Fruit fly (Drosophila melanogaster) whole organism, wandering third instar larva: ENCODE measurements around the gene Bro.

Source experiments
- Abd-B ChIP-seq: fragments of >200 bp; optimal IDR thresholded peaks from 2 replicates; lab custom pipeline; 2017; ENCODE audit warnings: missing biosample characterization, missing genetic modification characterization
- CG32264 ChIP-seq: fragments of 200-800 bp; sonication (Bioruptor generic); optimal IDR thresholded peaks from 2 replicates; lab custom pipeline; 2016; ENCODE audit warnings: missing biosample characterization, missing genetic modification characterization
- CG9705 ChIP-seq: fragments of 200-800 bp; sonication (Bioruptor generic); optimal IDR thresholded peaks from 2 replicates; lab custom pipeline; 2018; ENCODE audit warnings: missing biosample characterization, mild to moderate bottlenecking, missing genetic modification characterization
- CrebA ChIP-seq: fragments of 200-800 bp; sonication (Bioruptor generic); optimal IDR thresholded peaks from 2 replicates; lab custom pipeline; 2016; ENCODE audit warnings: missing biosample characterization, mild to moderate bottlenecking, missing genetic modification characterization, borderline replicate concordance
- Dif ChIP-seq: fragments of 200-275, 200-300 bp; sonication (Bioruptor generic); optimal IDR thresholded peaks from 2 replicates; lab custom pipeline; 2018; ENCODE audit warnings: missing biosample characterization, missing genetic modification characterization; ENCODE audit not compliant: partially characterized antibody
- GATAd ChIP-seq: sonication (Bioruptor generic); optimal IDR thresholded peaks from 2 replicates; lab custom pipeline; 2016; ENCODE audit warnings: missing biosample characterization, missing genetic modification characterization
- Hr78 ChIP-seq: fragments of >200 bp; optimal IDR thresholded peaks from 2 replicates; lab custom pipeline; 2017; ENCODE audit warnings: missing biosample characterization, missing genetic modification characterization
- Hr83 ChIP-seq: fragments of 200-300 bp; sonication (Bioruptor generic); optimal IDR thresholded peaks from 2 replicates; lab custom pipeline; 2016; ENCODE audit warnings: missing biosample characterization, mild to moderate bottlenecking, missing genetic modification characterization, moderate library complexity; ENCODE audit not compliant: poor library complexity, severe bottlenecking
- Jra ChIP-seq: sonication (Bioruptor generic); optimal IDR thresholded peaks from 2 replicates; lab custom pipeline; 2016; ENCODE audit warnings: missing biosample characterization, missing genetic modification characterization
- Mio ChIP-seq: sonication (Bioruptor generic); optimal IDR thresholded peaks from 2 replicates; lab custom pipeline; 2016; ENCODE audit warnings: missing biosample characterization, missing genetic modification characterization
- Myc ChIP-seq: fragments of >200 bp; optimal IDR thresholded peaks from 2 replicates; lab custom pipeline; 2017
- N ChIP-seq: fragments of >200 bp; optimal IDR thresholded peaks from 2 replicates; lab custom pipeline; 2018; ENCODE audit warnings: missing biosample characterization, missing external identifiers, missing genetic modification characterization
- OdsH ChIP-seq: fragments of 200-800 bp; sonication (Bioruptor generic); optimal IDR thresholded peaks from 2 replicates; lab custom pipeline; 2016; ENCODE audit warnings: missing biosample characterization, mild to moderate bottlenecking, missing genetic modification characterization
- Rel ChIP-seq, 2 experiments: fragments of 200-800 bp; sonication (Bioruptor generic) in 1 of 2; optimal IDR thresholded peaks; 2 replicates in 1 of 2; 3 replicates in 1 of 2; lab custom pipeline; 2016 to 2019; ENCODE audit warnings: mild to moderate bottlenecking in 2 of 2, missing biosample characterization in 2 of 2, missing genetic modification characterization in 2 of 2, moderate library complexity in 1 of 2
- Sp1 ChIP-seq: fragments of 200-800 bp; sonication (Bioruptor generic); optimal IDR thresholded peaks from 3 replicates; lab custom pipeline; 2019; ENCODE audit warnings: missing biosample characterization, mild to moderate bottlenecking, missing genetic modification characterization, moderate library complexity
- Vsx2 ChIP-seq: fragments of 200-300, 225-300 bp; sonication (Bioruptor generic); optimal IDR thresholded peaks from 2 replicates; lab custom pipeline; 2018; ENCODE audit warnings: missing biosample characterization, missing genetic modification characterization; ENCODE audit not compliant: partially characterized antibody
- br ChIP-seq: fragments of 200-800 bp; sonication (Bioruptor generic); optimal IDR thresholded peaks from 2 replicates; lab custom pipeline; 2016; ENCODE audit warnings: missing biosample characterization, missing genetic modification characterization
- brk ChIP-seq: fragments of 200-800 bp; sonication (Bioruptor generic); optimal IDR thresholded peaks from 2 replicates; lab custom pipeline; 2016; ENCODE audit warnings: missing biosample characterization, mild to moderate bottlenecking, missing genetic modification characterization
- dl ChIP-seq, 2 experiments: fragments of 175-275, 200-275 bp in 1 of 2; fragments of 200-275 bp in 1 of 2; sonication (Bioruptor generic); optimal IDR thresholded peaks; lab custom pipeline; 2018; ENCODE audit warnings: mild to moderate bottlenecking in 2 of 2, missing biosample characterization in 2 of 2, missing genetic modification characterization in 2 of 2, moderate library complexity in 2 of 2; ENCODE audit not compliant: partially characterized antibody in 2 of 2, insufficient read depth in 1 of 2
- dsf ChIP-seq: sonication (Bioruptor generic); optimal IDR thresholded peaks from 2 replicates; lab custom pipeline; 2016; ENCODE audit warnings: missing biosample characterization, missing genetic modification characterization, borderline replicate concordance
- ey ChIP-seq: fragments of 200-800 bp; sonication (Bioruptor generic); optimal IDR thresholded peaks from 2 replicates; lab custom pipeline; 2016; ENCODE audit warnings: missing biosample characterization, missing genetic modification characterization
- foxo ChIP-seq, 2 experiments: fragments of 200-800 bp; sonication (Bioruptor generic); optimal IDR thresholded peaks; 2 replicates in 1 of 2; 3 replicates in 1 of 2; lab custom pipeline; 2016 to 2017; ENCODE audit warnings: missing biosample characterization in 2 of 2, missing genetic modification characterization in 2 of 2
- h ChIP-seq: fragments of 200-800 bp; sonication (Bioruptor generic); optimal IDR thresholded peaks from 3 replicates; lab custom pipeline; 2016; ENCODE audit warnings: missing biosample characterization, mild to moderate bottlenecking, missing genetic modification characterization
- jim ChIP-seq: fragments of 175-275, 200-325 bp; sonication (Bioruptor generic); optimal IDR thresholded peaks from 2 replicates; lab custom pipeline; 2016; ENCODE audit warnings: missing biosample characterization, mild to moderate bottlenecking, missing genetic modification characterization
- lola ChIP-seq: fragments of >200 bp; optimal IDR thresholded peaks from 2 replicates; lab custom pipeline; 2017; ENCODE audit warnings: missing biosample characterization, missing genetic modification characterization
- pan ChIP-seq: fragments of >200 bp; optimal IDR thresholded peaks from 2 replicates; lab custom pipeline; 2017
- rgr ChIP-seq: fragments of 200-800 bp; sonication (Bioruptor generic); optimal IDR thresholded peaks from 3 replicates; lab custom pipeline; 2016; ENCODE audit warnings: missing biosample characterization, mild to moderate bottlenecking, missing genetic modification characterization
- sage ChIP-seq: fragments of 200-800 bp; sonication (Bioruptor generic); optimal IDR thresholded peaks from 2 replicates; lab custom pipeline; 2016; ENCODE audit warnings: missing biosample characterization, mild to moderate bottlenecking, missing genetic modification characterization
- sv ChIP-seq: fragments of 200-800 bp; sonication (Bioruptor generic); optimal IDR thresholded peaks from 3 replicates; lab custom pipeline; 2016; ENCODE audit warnings: missing biosample characterization, missing genetic modification characterization
- tai ChIP-seq: sonication (Bioruptor generic); optimal IDR thresholded peaks from 2 replicates; lab custom pipeline; 2016; ENCODE audit warnings: missing biosample characterization, missing genetic modification characterization
- usp ChIP-seq: fragments of >200 bp; optimal IDR thresholded peaks from 2 replicates; lab custom pipeline; 2017; ENCODE audit warnings: missing biosample characterization, missing genetic modification characterization
- woc ChIP-seq: sonication (Bioruptor generic); optimal IDR thresholded peaks from 2 replicates; lab custom pipeline; 2016; ENCODE audit warnings: missing biosample characterization, mild to moderate bottlenecking, missing genetic modification characterization

The Bro gene

DNA sequence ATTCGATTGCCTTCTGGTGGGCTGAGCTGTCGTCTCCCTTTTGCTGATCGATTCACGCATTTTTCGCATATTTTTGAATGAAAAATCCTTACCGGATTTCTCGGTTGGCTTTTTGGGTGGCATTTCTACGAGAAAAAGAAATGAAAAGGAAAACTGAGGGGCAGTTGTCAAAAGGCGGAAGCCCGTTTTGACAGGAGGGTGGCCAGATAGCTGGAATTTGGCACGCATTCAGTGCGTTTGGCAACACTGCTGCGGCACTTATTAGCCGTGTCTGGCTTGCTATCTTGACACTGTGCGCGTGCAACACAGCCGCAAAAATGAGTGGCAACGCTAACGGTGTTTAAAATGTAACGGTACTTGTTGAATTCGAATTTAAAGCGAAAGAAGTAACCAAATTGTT is 20.8 kb downstream of the Bro start, which contains the start of gene RpL23A (continued):
- no peak for TF ChIP-seq Hr78 (GFP tag; lab: Kevin White, UChicago)
- TF ChIP-seq Rel (GFP tag; optimal IDR thresholded peaks at IDR 0.05; lab: Kevin White, UChicago), result no peak
- TF ChIP-seq Rel (tag; optimal IDR thresholded peaks at IDR 0.05; lab: Kevin White, UChicago), result peak; percentile 70
- TF ChIP-seq sage (GFP tag; lab: Kevin White, UChicago), result peak; percentile 6
- TF ChIP-seq h, result peak; percentile 92
- peak; percentile 64 for TF ChIP-seq jim (GFP tag; lab: Kevin White, UChicago)
- TF ChIP-seq pan (lab: Kevin White, UChicago), result no peak
- TF ChIP-seq Dif, result peak; percentile 59
- peak; percentile 93 for TF ChIP-seq Vsx2 (GFP tag; lab: Kevin White, UChicago)
- peak; percentile 48 for TF ChIP-seq GATAd (GFP tag; lab: Kevin White, UChicago)
- TF ChIP-seq rgr (GFP tag; lab: Kevin White, UChicago), result peak; percentile 96

DNA sequence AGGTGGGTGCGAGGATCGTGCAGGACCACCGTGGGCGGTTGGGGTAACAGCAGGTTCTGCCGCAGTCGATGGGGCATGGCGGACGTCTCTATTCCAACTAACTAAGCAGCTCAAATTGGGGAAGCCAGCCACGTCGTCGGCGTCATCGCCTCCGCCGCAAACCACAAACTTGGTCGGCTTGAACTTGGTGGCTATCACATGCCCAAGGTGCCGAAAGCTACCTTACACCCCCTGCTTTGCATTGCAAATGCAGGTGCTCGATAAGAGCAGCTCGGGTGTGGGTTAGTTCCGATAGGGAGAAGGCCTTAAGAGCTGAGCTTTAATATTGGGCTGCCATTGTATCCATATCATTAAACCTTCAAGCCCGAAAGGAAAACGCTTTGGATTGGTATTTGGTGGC is 22.3 kb downstream of the Bro start, which contains the start of gene RabX5:
TSS of gene RabX5 (minus strand) at position 101 of the 400 bp plus-strand sequence.
- no peak for TF ChIP-seq Jra
- TF ChIP-seq rgr (GFP tag; lab: Kevin White, UChicago), result no peak
- TF ChIP-seq N, result no peak
- no peak for TF ChIP-seq CG9705
- TF ChIP-seq woc, result no peak
- TF ChIP-seq sv (GFP tag; lab: Kevin White, UChicago), result no peak
- TF ChIP-seq Dif, result no peak
- no peak for TF ChIP-seq Mio (GFP tag; lab: Kevin White, UChicago)
- no peak for TF ChIP-seq GATAd (GFP tag; lab: Kevin White, UChicago)
- no peak for TF ChIP-seq Hr78 (GFP tag; lab: Kevin White, UChicago)
- TF ChIP-seq, all 38 proteins: peak for 0

dm6 chr3L:1672627-1673026 is 25.0 kb downstream of the Bro start, which contains the start of gene CG13930:
CG13930 (minus strand) TSS chr3L:1672727.
- TF ChIP-seq GATAd (GFP tag; lab: Kevin White, UChicago) (no peak), CG32264 (GFP tag; lab: Kevin White, UChicago) (no peak), Myc (lab: Kevin White, UChicago) (no peak), CrebA (no peak), Rel (GFP tag; optimal IDR thresholded peaks at IDR 0.05; lab: Kevin White, UChicago) (no peak), Rel (tag; optimal IDR thresholded peaks at IDR 0.05; lab: Kevin White, UChicago) (no peak), N (no peak), h (no peak), Sp1 (no peak), OdsH (GFP tag; lab: Kevin White, UChicago) (no peak), tai (GFP tag; lab: Kevin White, UChicago) (no peak), woc (no peak)

DNA sequence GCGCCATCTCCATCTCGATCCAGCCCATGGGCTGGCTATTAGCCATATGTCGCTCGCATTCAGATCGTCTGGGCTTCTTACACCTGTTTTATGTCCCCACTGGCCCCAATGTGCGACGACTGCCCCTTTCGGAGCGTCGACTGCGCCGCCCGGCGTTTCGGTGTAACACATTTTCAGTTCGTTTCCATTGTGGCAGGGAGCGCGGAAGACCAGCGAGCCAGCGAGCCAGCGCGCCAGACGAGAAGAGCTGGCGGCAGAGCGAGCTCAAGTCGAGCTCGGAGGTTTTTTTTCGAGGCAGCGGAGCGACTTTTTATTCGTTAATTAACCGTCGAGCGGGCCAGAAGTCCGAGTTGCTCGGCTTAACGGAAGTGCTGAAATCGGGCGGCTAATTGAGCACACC is 26.7 kb downstream of the Bro start, which contains the start of gene CG7991:
TSS of gene CG7991 (plus strand) at position 329 of the 400 bp plus-strand sequence.
- TF ChIP-seq dsf (GFP tag; lab: Kevin White, UChicago) (no peak), brk (GFP tag; lab: Kevin White, UChicago) (no peak), GATAd (GFP tag; lab: Kevin White, UChicago) (no peak)
- TF ChIP-seq, all 38 proteins: peak for 0

DNA sequence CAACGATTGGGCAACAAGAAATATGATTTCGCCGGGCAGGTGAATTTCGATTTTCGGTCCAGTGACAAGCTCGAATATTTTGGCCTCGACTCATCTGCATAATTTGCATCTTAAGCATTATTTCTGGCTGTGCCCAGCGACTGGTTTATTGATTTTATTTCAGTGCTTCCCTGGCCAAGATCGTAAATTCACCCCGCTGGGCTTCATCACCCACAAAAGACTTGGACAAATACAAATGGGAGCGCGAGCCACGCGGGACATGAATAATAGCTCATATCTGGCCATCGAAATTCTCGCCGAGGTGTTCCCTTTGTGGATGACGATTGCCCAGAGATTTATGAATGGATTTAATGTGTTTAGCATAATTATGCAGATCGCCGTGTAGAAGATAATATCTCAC is 27.6 kb downstream of the Bro start:
- TF ChIP-seq dl (GFP tag; optimal IDR thresholded peaks at IDR 0.05; lab: Kevin White, UChicago; ENCODE audit: insufficient read depth in 1 of 2, partially characterized antibody in 2 of 2) (no peak), h (no peak), Hr83 (GFP tag; lab: Kevin White, UChicago) (no peak), Abd-B (no peak), GATAd (GFP tag; lab: Kevin White, UChicago) (no peak)

DNA sequence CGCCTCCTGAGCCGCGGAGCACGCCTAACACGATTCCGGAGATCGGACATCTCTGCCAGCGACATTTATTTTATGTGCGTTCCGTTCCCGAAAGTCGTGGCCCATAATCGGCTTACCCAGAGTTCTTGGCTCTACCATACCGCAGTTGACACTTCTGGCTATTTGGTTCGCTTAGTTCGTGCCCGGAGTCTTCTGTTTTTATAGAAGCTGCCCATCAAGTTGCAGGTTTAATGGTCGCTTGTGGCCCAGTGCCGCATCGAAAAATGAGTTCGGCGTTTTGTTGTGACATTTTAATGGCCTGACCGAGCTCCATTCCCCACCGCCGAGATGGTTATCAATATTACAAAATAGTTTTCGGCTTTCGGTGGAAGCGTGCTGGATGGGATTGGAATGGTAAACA is 28.6 kb downstream of the Bro start:
- TF ChIP-seq Sp1 (no peak), Jra (no peak), ey (GFP tag; lab: Kevin White, UChicago) (no peak), woc (no peak), CrebA (no peak), tai (GFP tag; lab: Kevin White, UChicago) (no peak), Rel (GFP tag; optimal IDR thresholded peaks at IDR 0.05; lab: Kevin White, UChicago) (no peak), Rel (tag; optimal IDR thresholded peaks at IDR 0.05; lab: Kevin White, UChicago) (no peak), foxo (GFP tag; optimal IDR thresholded peaks at IDR 0.05; lab: Kevin White, UChicago) (no peak), rgr (GFP tag; lab: Kevin White, UChicago) (no peak), Myc (lab: Kevin White, UChicago) (no peak), h (no peak), lola (GFP tag; lab: Kevin White, UChicago) (no peak), br (GFP tag; lab: Kevin White, UChicago) (no peak), usp (GFP tag; lab: Kevin White, UChicago) (no peak), dsf (GFP tag; lab: Kevin White, UChicago) (no peak), Mio (GFP tag; lab: Kevin White, UChicago) (no peak)
